Worm (Caenorhabditis elegans): Measurements from ENCODE around the gene C09E10.3.

C09E10.3 gene

ce11 chrX:948783-949182, 42.4 kb downstream of the C09E10.3 start, which contains the start of gene sms-2:
Gene sms-2, minus strand, starts transcription at chrX:948883.
- TF ChIP-seq npax-4 (tag; optimal IDR thresholded peaks at IDR 0.05) (no peak), pha-2 (tag; optimal IDR thresholded peaks at IDR 0.05) (no peak), pqm-1 (tag; optimal IDR thresholded peaks at IDR 0.05) (no peak), hlh-6 (tag; optimal IDR thresholded peaks at IDR 0.05) (no peak), tbx-7 (tag; optimal IDR thresholded peaks at IDR 0.05) (no peak), hlh-13 (GFP tag; optimal IDR thresholded peaks at IDR 0.05) (no peak), sdc-2 (tag; optimal IDR thresholded peaks at IDR 0.05) (no peak), ceh-34 (tag; optimal IDR thresholded peaks at IDR 0.05) (no peak), unc-42 (tag; optimal IDR thresholded peaks at IDR 0.05) (no peak), ttx-3 (tag; optimal IDR thresholded peaks at IDR 0.05) (no peak), ets-4 (tag; optimal IDR thresholded peaks at IDR 0.05) (no peak), unc-86 (tag; optimal IDR thresholded peaks at IDR 0.05) (no peak), ama-1 (optimal IDR thresholded peaks at IDR 0.05) (no peak)

- TF ChIP-seq ceh-45 (GFP tag; IDR thresholded peaks at IDR 0.05) (no peak), ceh-48 (tag; optimal IDR thresholded peaks at IDR 0.05) (no peak), ref-2 (tag; optimal IDR thresholded peaks at IDR 0.05) (no peak), dmd-4 (tag; optimal IDR thresholded peaks at IDR 0.05; ENCODE audit: borderline replicate concordance) (no peak), sox-4 (tag; optimal IDR thresholded peaks at IDR 0.05) (no peak), K02D7.2 (tag; optimal IDR thresholded peaks at IDR 0.05) (no peak), pax-1 (tag; optimal IDR thresholded peaks at IDR 0.05) (no peak), pat-9 (tag; optimal IDR thresholded peaks at IDR 0.05) (no peak), F13H6.1 (tag; optimal IDR thresholded peaks at IDR 0.05) (no peak), fax-1 (tag; optimal IDR thresholded peaks at IDR 0.05) (no peak), ztf-16 (tag; optimal IDR thresholded peaks at IDR 0.05) (no peak)
These were observed 43.3 kb downstream of the C09E10.3 start for ce11 chrX:947885-948284.

ce11 chrX:945669-946068, 45.5 kb downstream of the C09E10.3 start:
- no peak for TF ChIP-seq nhr-232 (tag; optimal IDR thresholded peaks at IDR 0.05)
- TF ChIP-seq tbx-7 (tag; optimal IDR thresholded peaks at IDR 0.05): no peak
- TF ChIP-seq C38D4.7 (GFP tag; optimal IDR thresholded peaks at IDR 0.05): no peak
- TF ChIP-seq ets-4 (tag; optimal IDR thresholded peaks at IDR 0.05): no peak
- no peak for TF ChIP-seq unc-3 (GFP tag; conservative IDR thresholded peaks at IDR 0.05)
- no peak for TF ChIP-seq unc-3 (tag; optimal IDR thresholded peaks at IDR 0.05)
- TF ChIP-seq ceh-48 (tag; optimal IDR thresholded peaks at IDR 0.05): no peak
- TF ChIP-seq sdc-2 (tag; optimal IDR thresholded peaks at IDR 0.05): no peak
- no peak for TF ChIP-seq hlh-6 (tag; optimal IDR thresholded peaks at IDR 0.05)
- no peak for TF ChIP-seq syd-9 (tag; optimal IDR thresholded peaks at IDR 0.05)
- no peak for TF ChIP-seq pag-3 (tag; optimal IDR thresholded peaks at IDR 0.05; ENCODE audit: borderline replicate concordance)
- TF ChIP-seq nfya-1 (tag; optimal IDR thresholded peaks at IDR 0.05): no peak

All from whole organism, late embryonic.